Fruit fly (Drosophila melanogaster) whole organism, embryonic: ENCODE measurements around the gene CG14720.
A peak's percentile ranks its signal among the peaks of the same experiment; 100 is the strongest.

ENCODE experiments used
- BEAF-32 ChIP-seq: fragments of 200-800 bp; sonication (Bioruptor generic); optimal IDR thresholded peaks from 3 replicates; lab custom pipeline; 2017; ENCODE audit warnings: missing biosample characterization, missing genetic modification characterization, mild to moderate bottlenecking, moderate library complexity, missing genetic modification reagents
- Bteb2 ChIP-seq: fragments of 200-800 bp; sonication (Bioruptor generic); optimal IDR thresholded peaks from 2 replicates; lab custom pipeline; 2016; ENCODE audit warnings: missing biosample characterization, missing genetic modification characterization
- CG12219 ChIP-seq: fragments of 200-800 bp; sonication (Bioruptor generic); optimal IDR thresholded peaks from 3 replicates; lab custom pipeline; 2018; ENCODE audit warnings: missing biosample characterization, mild to moderate bottlenecking, missing genetic modification characterization
- CG12769 ChIP-seq: fragments of 200-800 bp; sonication (Bioruptor generic); optimal IDR thresholded peaks from 2 replicates; lab custom pipeline; 2019; ENCODE audit warnings: missing biosample characterization, mild to moderate bottlenecking, missing genetic modification characterization, moderate library complexity
- CG13624 ChIP-seq: fragments of 200-800 bp; sonication (Bioruptor generic); optimal IDR thresholded peaks from 2 replicates; lab custom pipeline; 2016; ENCODE audit warnings: missing biosample characterization, missing genetic modification characterization
- CG14014 ChIP-seq: fragments of 200-800 bp; sonication (Bioruptor generic); IDR thresholded peaks from 2 replicates; pipeline ENCODE4 v1.3.6; 2022; ENCODE audit warnings: missing biosample characterization, missing genetic modification characterization
- CG14441 ChIP-seq: fragments of 200-800 bp; sonication (Bioruptor generic); IDR thresholded peaks from 2 replicates; pipeline ENCODE4 v1.3.6; 2022; ENCODE audit warnings: missing biosample characterization, missing genetic modification characterization
- CG15011 ChIP-seq: fragments of 200-800 bp; sonication (Bioruptor generic); optimal IDR thresholded peaks from 3 replicates; lab custom pipeline; 2018; ENCODE audit warnings: missing biosample characterization, mild to moderate bottlenecking, missing genetic modification characterization
- CG15269 ChIP-seq: fragments of 200-800 bp; sonication (Bioruptor generic); optimal IDR thresholded peaks from 2 replicates; lab custom pipeline; 2018; ENCODE audit warnings: missing biosample characterization, mild to moderate bottlenecking, missing genetic modification characterization, moderate library complexity
- CG15696 ChIP-seq: fragments of 200-800 bp; sonication (Bioruptor generic); optimal IDR thresholded peaks from 2 replicates; lab custom pipeline; 2019; ENCODE audit warnings: missing biosample characterization, mild to moderate bottlenecking, missing genetic modification characterization, moderate library complexity
- CG17328 ChIP-seq: fragments of 200-800 bp; sonication (Bioruptor generic); IDR thresholded peaks from 2 replicates; pipeline ENCODE4 v1.3.6; 2022; ENCODE audit warnings: missing biosample characterization, missing genetic modification characterization
- CG18599 ChIP-seq: fragments of 200-800 bp; sonication (Bioruptor generic); optimal IDR thresholded peaks from 3 replicates; lab custom pipeline; 2017; ENCODE audit warnings: missing biosample characterization, missing genetic modification characterization, mild to moderate bottlenecking, moderate library complexity, missing genetic modification reagents
- CG31388 ChIP-seq: fragments of 200-800 bp; sonication (Bioruptor generic); optimal IDR thresholded peaks from 2 replicates; lab custom pipeline; 2016; ENCODE audit warnings: missing biosample characterization, missing genetic modification characterization
- CG33213 ChIP-seq: fragments of 200-800 bp; sonication (Bioruptor generic); optimal IDR thresholded peaks from 3 replicates; lab custom pipeline; 2016; ENCODE audit warnings: missing biosample characterization, missing genetic modification characterization
- CG3847 ChIP-seq: fragments of 200-800 bp; sonication (Bioruptor generic); IDR thresholded peaks from 2 replicates; pipeline ENCODE4 v1.3.6; 2022; ENCODE audit warnings: missing biosample characterization, missing genetic modification characterization
- CG42726 ChIP-seq: fragments of 200-800 bp; sonication (Bioruptor generic); IDR thresholded peaks from 2 replicates; pipeline ENCODE4 v1.3.6; 2022; ENCODE audit warnings: missing biosample characterization, missing genetic modification characterization; ENCODE audit not compliant: partially characterized antibody
- CG6791 ChIP-seq: fragments of 200-800 bp; sonication (Bioruptor generic); IDR thresholded peaks from 3 replicates; pipeline ENCODE4 v1.3.6; 2022; ENCODE audit warnings: missing biosample characterization, missing genetic modification characterization; ENCODE audit not compliant: partially characterized antibody
- CG7271 ChIP-seq: fragments of 200-800 bp; sonication (Bioruptor generic); optimal IDR thresholded peaks from 2 replicates; lab custom pipeline; 2018; ENCODE audit warnings: missing biosample characterization, mild to moderate bottlenecking, missing genetic modification characterization, moderate library complexity
- CG8089 ChIP-seq: fragments of 200-800 bp; sonication (Bioruptor generic); optimal IDR thresholded peaks from 3 replicates; lab custom pipeline; 2016; ENCODE audit warnings: missing biosample characterization, missing genetic modification characterization
- CG9437 ChIP-seq: fragments of 200-800 bp; sonication (Bioruptor generic); optimal IDR thresholded peaks from 2 replicates; lab custom pipeline; 2018; ENCODE audit warnings: missing biosample characterization, mild to moderate bottlenecking, missing genetic modification characterization
- Dek ChIP-seq: fragments of 200-800 bp; sonication (Bioruptor generic); optimal IDR thresholded peaks from 3 replicates; lab custom pipeline; 2019; ENCODE audit warnings: missing biosample characterization, mild to moderate bottlenecking, missing genetic modification characterization, moderate library complexity
- Dref ChIP-seq: fragments of 200-800 bp; sonication (Bioruptor generic); IDR thresholded peaks from 2 replicates; pipeline ENCODE4 v1.3.6; 2022; ENCODE audit warnings: missing biosample characterization, missing genetic modification characterization
- Ets65A ChIP-seq: fragments of 200-800 bp; sonication (Bioruptor generic); peaks from one replicate; lab custom pipeline; 2016; ENCODE audit warnings: missing biosample characterization, missing genetic modification characterization
- Fer3 ChIP-seq: fragments of 200-800 bp; sonication (Bioruptor generic); optimal IDR thresholded peaks from 2 replicates; lab custom pipeline; 2018; ENCODE audit warnings: missing biosample characterization, mild to moderate bottlenecking, missing genetic modification characterization, moderate library complexity
- H15 ChIP-seq: fragments of 200-800 bp; sonication (Bioruptor generic); IDR thresholded peaks from 3 replicates; pipeline ENCODE4 v1.3.6; 2022; ENCODE audit warnings: missing biosample characterization, missing genetic modification characterization
- Hr3 ChIP-seq: fragments of 200-800 bp; sonication (Bioruptor generic); optimal IDR thresholded peaks from 3 replicates; lab custom pipeline; 2016; ENCODE audit warnings: missing biosample characterization, missing genetic modification characterization
- Med ChIP-seq: fragments of 200-800 bp; sonication (Bioruptor generic); peaks from one replicate; lab custom pipeline; 2016; ENCODE audit warnings: missing biosample characterization, missing genetic modification characterization, mild to moderate bottlenecking, inconsistent platforms, moderate library complexity
- NfI ChIP-seq: fragments of 200-800 bp; sonication (Bioruptor generic); optimal IDR thresholded peaks from 3 replicates; lab custom pipeline; 2018; ENCODE audit warnings: missing biosample characterization, mild to moderate bottlenecking, missing genetic modification characterization, moderate library complexity
- Opbp ChIP-seq: fragments of 200-800 bp; sonication (Bioruptor generic); IDR thresholded peaks from 3 replicates; pipeline ENCODE4 v1.3.6; 2022; ENCODE audit warnings: missing biosample characterization, missing genetic modification characterization; ENCODE audit not compliant: partially characterized antibody
- Sox100B ChIP-seq: fragments of 200-800 bp; sonication (Bioruptor generic); optimal IDR thresholded peaks from 3 replicates; lab custom pipeline; 2018; ENCODE audit warnings: missing biosample characterization, mild to moderate bottlenecking, missing genetic modification characterization
- Sox102F ChIP-seq: fragments of 200-800 bp; sonication (Bioruptor generic); optimal IDR thresholded peaks from 2 replicates; lab custom pipeline; 2018; ENCODE audit warnings: missing biosample characterization, mild to moderate bottlenecking, missing genetic modification characterization, moderate library complexity
- Stat92E ChIP-seq, 3 experiments: fragments of >200 bp in 2 of 3; fragments of 200-800 bp in 1 of 3; sonication (Bioruptor generic) in 1 of 3; optimal IDR thresholded peaks; 2 replicates each; lab custom pipeline; 2017 to 2019; ENCODE audit warnings: missing biosample characterization in 3 of 3, missing genetic modification characterization in 3 of 3, mild to moderate bottlenecking in 1 of 3, moderate library complexity in 1 of 3
- TFAM ChIP-seq: fragments of 200-800 bp; sonication (Bioruptor generic); optimal IDR thresholded peaks from 2 replicates; lab custom pipeline; 2017; ENCODE audit warnings: missing biosample characterization, missing genetic modification characterization, inconsistent platforms
- bab2 ChIP-seq: fragments of 200-800 bp; sonication (Bioruptor generic); optimal IDR thresholded peaks from 2 replicates; lab custom pipeline; 2016; ENCODE audit warnings: missing biosample characterization, missing genetic modification characterization
- bowl ChIP-seq: fragments of 200-800 bp; sonication (Bioruptor generic); IDR thresholded peaks from 2 replicates; pipeline ENCODE4 v1.3.6; 2022; ENCODE audit warnings: missing biosample characterization, missing genetic modification characterization
- cas ChIP-seq: fragments of 200-800 bp; sonication (Bioruptor generic); IDR thresholded peaks from 2 replicates; pipeline ENCODE4 v1.3.6; 2022; ENCODE audit warnings: missing biosample characterization, missing genetic modification characterization
- chinmo ChIP-seq: fragments of 200-800 bp; sonication (Bioruptor generic); IDR thresholded peaks from 4 replicates; pipeline ENCODE4 v1.3.6; 2022; ENCODE audit warnings: missing biosample characterization, missing genetic modification characterization; ENCODE audit not compliant: partially characterized antibody
- cwo ChIP-seq: fragments of 200-800 bp; sonication (Bioruptor generic); optimal IDR thresholded peaks from 3 replicates; lab custom pipeline; 2017; ENCODE audit warnings: missing biosample characterization, missing genetic modification characterization, mild to moderate bottlenecking, moderate library complexity, missing genetic modification reagents
- dati ChIP-seq: fragments of 200-800 bp; sonication (Bioruptor generic); IDR thresholded peaks from 2 replicates; pipeline ENCODE4 v1.3.6; 2022; ENCODE audit warnings: missing biosample characterization, missing genetic modification characterization
- hth ChIP-seq: fragments of >200 bp; optimal IDR thresholded peaks from 2 replicates; lab custom pipeline; 2017; ENCODE audit warnings: inconsistent platforms
- jing ChIP-seq: fragments of 200-800 bp; sonication (Bioruptor generic); optimal IDR thresholded peaks from 2 replicates; lab custom pipeline; 2018; ENCODE audit warnings: missing biosample characterization, mild to moderate bottlenecking, missing genetic modification characterization
- nmo ChIP-seq: fragments of 200-800 bp; sonication (Bioruptor generic); optimal IDR thresholded peaks from 2 replicates; lab custom pipeline; 2018; ENCODE audit warnings: missing biosample characterization, mild to moderate bottlenecking, missing genetic modification characterization, moderate library complexity
- repo ChIP-seq: fragments of 200-800 bp; sonication (Bioruptor generic); optimal IDR thresholded peaks from 2 replicates; lab custom pipeline; 2016; ENCODE audit warnings: missing biosample characterization, missing genetic modification characterization
- row ChIP-seq: fragments of 200-800 bp; sonication (Bioruptor generic); IDR thresholded peaks from 3 replicates; pipeline ENCODE4 v1.3.6; 2022; ENCODE audit warnings: missing biosample characterization, missing genetic modification characterization
- trem ChIP-seq: fragments of 200-800 bp; optimal IDR thresholded peaks from 3 replicates; lab custom pipeline; 2019; ENCODE audit warnings: missing biosample characterization, mild to moderate bottlenecking, missing genetic modification characterization, moderate library complexity
- tup ChIP-seq: fragments of 200-800 bp; sonication (Bioruptor generic); optimal IDR thresholded peaks from 2 replicates; lab custom pipeline; 2016; ENCODE audit warnings: missing biosample characterization, mild to moderate bottlenecking, missing genetic modification characterization, moderate library complexity
- wek ChIP-seq: fragments of 200-800 bp; sonication (Bioruptor generic); optimal IDR thresholded peaks from 3 replicates; lab custom pipeline; 2018; ENCODE audit warnings: missing biosample characterization, mild to moderate bottlenecking, missing genetic modification characterization, moderate library complexity
- zen2 ChIP-seq: fragments of 200-800 bp; sonication (Bioruptor generic); IDR thresholded peaks from 3 replicates; pipeline ENCODE4 v1.3.6; 2022; ENCODE audit warnings: missing biosample characterization, missing genetic modification characterization; ENCODE audit not compliant: partially characterized antibody

Gene CG14720

DNA sequence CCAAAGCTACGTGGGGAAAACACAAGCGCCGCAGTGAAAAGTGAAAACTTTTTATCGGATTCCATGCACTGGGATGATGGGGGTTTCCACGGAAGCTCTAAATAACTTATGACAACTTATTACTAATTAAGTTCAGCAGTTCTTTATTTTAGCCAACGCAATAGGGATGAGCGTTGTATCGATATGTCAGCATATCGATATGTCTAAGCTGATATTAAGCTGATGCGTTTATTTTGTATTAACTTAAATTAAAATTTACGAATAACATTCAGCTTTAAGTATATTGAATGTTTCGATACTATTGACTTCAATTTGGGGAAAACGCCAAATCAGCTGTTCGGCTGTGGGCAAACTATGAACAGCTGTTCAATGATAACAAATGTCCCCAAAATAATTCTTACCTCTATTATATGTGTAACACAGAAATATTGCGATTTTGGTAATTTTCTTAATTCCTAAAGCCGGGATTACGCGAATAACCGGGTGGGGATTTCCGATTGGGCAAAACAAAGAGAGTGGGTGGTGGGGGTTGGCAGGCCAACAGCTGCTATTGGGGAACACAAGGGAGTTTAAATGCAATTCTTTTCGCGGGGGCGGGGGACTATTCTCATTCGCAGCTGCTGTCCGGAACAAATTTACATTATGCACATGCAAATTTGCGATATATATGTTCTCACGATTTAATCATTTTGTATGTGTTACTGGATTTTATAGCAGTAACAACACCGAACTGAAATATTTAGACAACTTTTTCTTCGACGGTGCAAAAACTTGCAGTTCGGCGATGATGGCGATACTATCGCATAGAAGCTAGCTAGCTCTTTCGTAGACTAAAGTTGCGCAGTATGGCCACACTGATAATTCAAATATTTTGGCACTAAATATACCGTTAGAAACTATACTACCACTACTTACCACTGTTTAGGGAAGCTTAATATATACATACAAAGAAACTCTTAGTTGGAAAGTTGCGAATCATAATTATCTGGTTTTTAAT is 38.1 kb downstream of the CG14720 start, which contains the start of gene CG6923 (continued):
- TF ChIP-seq CG3847 (GFP tag; lab: Robert Waterston, UW), result peak; percentile 25; the same call in 1 of the 2 replicates
- no peak for TF ChIP-seq cas
- TF ChIP-seq Opbp, result peak; percentile 87
- TF ChIP-seq row (GFP tag; lab: Robert Waterston, UW), result peak; percentile 70
- no peak for TF ChIP-seq H15 (GFP tag; lab: Robert Waterston, UW)
- peak; percentile 61; the same call in 1 of the 2 replicates for TF ChIP-seq CG42726 (GFP tag; lab: Robert Waterston, UW)
- TF ChIP-seq CG31388, result no peak
- TF ChIP-seq Sox100B (GFP tag; lab: Kevin White, UChicago), result no peak
- TF ChIP-seq Stat92E (GFP tag; optimal IDR thresholded peaks at IDR 0.05; lab: Kevin White, UChicago), result no peak
- TF ChIP-seq CG15269 (tag; lab: Kevin White, UChicago), result no peak
- TF ChIP-seq Med (GFP tag; lab: Kevin White, UChicago), result peak; percentile 74
- TF ChIP-seq CG15696 (tag; lab: Kevin White, UChicago), result no peak
- TF ChIP-seq Sox102F (GFP tag; lab: Kevin White, UChicago), result no peak
- no peak for TF ChIP-seq tup (GFP tag; lab: Kevin White, UChicago)
- TF ChIP-seq jing (GFP tag; lab: Kevin White, UChicago), result no peak
- no peak for TF ChIP-seq CG8089
- TF ChIP-seq CG14441, result no peak
- TF ChIP-seq bowl (GFP tag; lab: Robert Waterston, UW), result no peak
- no peak for TF ChIP-seq cwo (GFP tag; lab: Kevin White, UChicago)
- TF ChIP-seq Hr3 (GFP tag; lab: Kevin White, UChicago), result no peak
- no peak for TF ChIP-seq dati (GFP tag; lab: Robert Waterston, UW)
- no peak for TF ChIP-seq CG12769 (tag; lab: Kevin White, UChicago)
- TF ChIP-seq NfI, result no peak
- TF ChIP-seq CG14014, result no peak
- TF ChIP-seq TFAM, result no peak
- peak; percentile 71; the same call in 1 of the 4 replicates for TF ChIP-seq chinmo
- TF ChIP-seq Dek, result no peak
- no peak for TF ChIP-seq bab2 (GFP tag; lab: Kevin White, UChicago)
- TF ChIP-seq CG13624, result no peak
- TF ChIP-seq CG17328 (GFP tag; lab: Robert Waterston, UW), result no peak
- no peak for TF ChIP-seq Fer3
- TF ChIP-seq Dref, result peak; percentile 62
- no peak for TF ChIP-seq CG7271 (tag; lab: Kevin White, UChicago)
- no peak for TF ChIP-seq CG9437 (GFP tag; lab: Kevin White, UChicago)
- TF ChIP-seq wek, result no peak
- TF ChIP-seq CG15011 (GFP tag; lab: Kevin White, UChicago), result no peak
- peak; percentile 88 for TF ChIP-seq BEAF-32 (GFP tag; lab: Kevin White, UChicago)
- peak; percentile 82 for TF ChIP-seq zen2 (GFP tag; lab: Robert Waterston, UW)
- TF ChIP-seq hth (lab: Kevin White, UChicago), result no peak
- TF ChIP-seq Bteb2 (GFP tag; lab: Kevin White, UChicago), result no peak
- TF ChIP-seq repo (GFP tag; lab: Kevin White, UChicago), result no peak
- TF ChIP-seq nmo (GFP tag; lab: Kevin White, UChicago), result peak; percentile 42
- TF ChIP-seq CG6791, result peak; percentile 92
- peak; percentile 66 for TF ChIP-seq Ets65A
- TF ChIP-seq CG18599 (GFP tag; lab: Kevin White, UChicago), result no peak
- TF ChIP-seq trem (tag; lab: Kevin White, UChicago), result peak; percentile 43
- no peak for TF ChIP-seq CG12219 (GFP tag; lab: Kevin White, UChicago)
- TF ChIP-seq CG33213 (GFP tag; lab: Kevin White, UChicago), result peak; percentile 0
